Fruit fly (Drosophila melanogaster) whole organism, prepupa: ENCODE measurements around the gene mad2.

Experiments used
- CG10631 ChIP-seq: fragments of 200-800 bp; sonication (Bioruptor generic); optimal IDR thresholded peaks from 2 replicates; lab custom pipeline; 2016; ENCODE audit warnings: missing biosample characterization, missing genetic modification characterization
- CG11762 ChIP-seq: fragments of 200-800 bp; sonication (Bioruptor generic); optimal IDR thresholded peaks from 3 replicates; lab custom pipeline; 2016; ENCODE audit warnings: missing biosample characterization, missing genetic modification characterization; ENCODE audit not compliant: insufficient read depth
- CG11902 ChIP-seq: fragments of 200-800 bp; sonication (Bioruptor generic); optimal IDR thresholded peaks from 3 replicates; lab custom pipeline; 2016; ENCODE audit warnings: missing biosample characterization, missing genetic modification characterization
- CG15336 ChIP-seq: fragments of 200-800 bp; sonication (Bioruptor generic); IDR thresholded peaks from 2 replicates; pipeline ENCODE4 v1.3.6; 2022; ENCODE audit warnings: missing biosample characterization, missing genetic modification characterization
- CG16779 ChIP-seq: fragments of 200-800 bp; sonication (Bioruptor generic); optimal IDR thresholded peaks from 3 replicates; lab custom pipeline; 2017; ENCODE audit warnings: missing biosample characterization, mild to moderate bottlenecking, missing genetic modification characterization
- CG3032 ChIP-seq: fragments of 200-800 bp; optimal IDR thresholded peaks from 2 replicates; lab custom pipeline; 2019; ENCODE audit warnings: missing biosample characterization, mild to moderate bottlenecking, missing genetic modification characterization, moderate library complexity
- CG31627 ChIP-seq: fragments of 200-800 bp; sonication (Bioruptor generic); optimal IDR thresholded peaks from 3 replicates; lab custom pipeline; 2016; ENCODE audit warnings: missing biosample characterization, missing genetic modification characterization
- CG32006 ChIP-seq: fragments of 200-800 bp; sonication (Bioruptor generic); optimal IDR thresholded peaks from 3 replicates; lab custom pipeline; 2017; ENCODE audit warnings: missing biosample characterization, mild to moderate bottlenecking, missing genetic modification characterization
- CG34406 ChIP-seq: fragments of 200-800 bp; sonication (Bioruptor generic); optimal IDR thresholded peaks from 3 replicates; lab custom pipeline; 2016; ENCODE audit warnings: missing biosample characterization, missing genetic modification characterization
- CG3919 ChIP-seq: fragments of 200-800 bp; sonication (Bioruptor generic); optimal IDR thresholded peaks from 3 replicates; lab custom pipeline; 2016; ENCODE audit warnings: missing biosample characterization, missing genetic modification characterization
- CG4318 ChIP-seq: fragments of 200-800 bp; sonication (Bioruptor generic); optimal IDR thresholded peaks from 3 replicates; lab custom pipeline; 2017; ENCODE audit warnings: missing biosample characterization, mild to moderate bottlenecking, missing genetic modification characterization
- CG6163 ChIP-seq: fragments of 200-800 bp; sonication (Bioruptor generic); IDR thresholded peaks from 3 replicates; pipeline ENCODE4 v1.3.6; 2022; ENCODE audit warnings: missing biosample characterization, missing genetic modification characterization
- CG6792 ChIP-seq: fragments of 200-800 bp; sonication (Bioruptor generic); optimal IDR thresholded peaks from 3 replicates; lab custom pipeline; 2016; ENCODE audit warnings: missing biosample characterization, missing genetic modification characterization
- CG6854 ChIP-seq: fragments of 200-800 bp; sonication (Bioruptor generic); optimal IDR thresholded peaks from 2 replicates; lab custom pipeline; 2017; ENCODE audit warnings: missing biosample characterization, mild to moderate bottlenecking, missing genetic modification characterization
- CG7368 ChIP-seq: fragments of 200-800 bp; sonication (Bioruptor generic); optimal IDR thresholded peaks from 3 replicates; lab custom pipeline; 2016; ENCODE audit warnings: missing biosample characterization, missing genetic modification characterization
- CG8119 ChIP-seq: fragments of 200-800 bp; sonication (Bioruptor generic); IDR thresholded peaks from 3 replicates; pipeline ENCODE4 v1.3.6; 2022; ENCODE audit warnings: missing biosample characterization, missing genetic modification characterization
- CG8319 ChIP-seq: fragments of 200-800 bp; sonication (Bioruptor generic); optimal IDR thresholded peaks from 3 replicates; lab custom pipeline; 2016; ENCODE audit warnings: missing biosample characterization, missing genetic modification characterization
- CG8632 ChIP-seq: fragments of 200-800 bp; sonication (Bioruptor generic); optimal IDR thresholded peaks from 3 replicates; lab custom pipeline; 2016; ENCODE audit warnings: missing biosample characterization, missing genetic modification characterization
- CG9139 ChIP-seq: fragments of 200-800 bp; sonication (Bioruptor generic); optimal IDR thresholded peaks from 3 replicates; lab custom pipeline; 2017; ENCODE audit warnings: missing biosample characterization, mild to moderate bottlenecking, missing genetic modification characterization
- Eip75B ChIP-seq: fragments of 200-800 bp; sonication (Bioruptor generic); optimal IDR thresholded peaks from 3 replicates; lab custom pipeline; 2016; ENCODE audit warnings: missing biosample characterization, missing genetic modification characterization
- Eip78C ChIP-seq: fragments of 200-800 bp; sonication (Bioruptor generic); peaks from one replicate; lab custom pipeline; 2016; ENCODE audit warnings: missing biosample characterization, missing genetic modification characterization
- Eip93F ChIP-seq: fragments of 200-800 bp; sonication (Bioruptor generic); optimal IDR thresholded peaks from 2 replicates; lab custom pipeline; 2016; ENCODE audit warnings: missing biosample characterization, mild to moderate bottlenecking, missing genetic modification characterization
- Ets96B ChIP-seq: fragments of 200-800 bp; optimal IDR thresholded peaks from 2 replicates; lab custom pipeline; 2019; ENCODE audit warnings: missing biosample characterization, mild to moderate bottlenecking, missing genetic modification characterization, moderate library complexity
- Gug ChIP-seq: fragments of 200-800 bp; sonication (Bioruptor generic); IDR thresholded peaks from 2 replicates; pipeline ENCODE4 v1.3.6; 2022; ENCODE audit warnings: missing biosample characterization, missing genetic modification characterization
- Hr38 ChIP-seq: sonication (Bioruptor generic); optimal IDR thresholded peaks from 2 replicates; lab custom pipeline; 2016; ENCODE audit warnings: missing biosample characterization, missing genetic modification characterization
- Hr39 ChIP-seq: fragments of 200-800 bp; sonication (Bioruptor generic); optimal IDR thresholded peaks from 2 replicates; lab custom pipeline; 2016; ENCODE audit warnings: missing biosample characterization, missing genetic modification characterization
- Hr4 ChIP-seq: fragments of 200-800 bp; sonication (Bioruptor generic); optimal IDR thresholded peaks from 3 replicates; lab custom pipeline; 2016; ENCODE audit warnings: missing biosample characterization, missing genetic modification characterization
- Lpt ChIP-seq: fragments of 200-800 bp; sonication (Bioruptor generic); optimal IDR thresholded peaks from 3 replicates; lab custom pipeline; 2016; ENCODE audit warnings: missing biosample characterization, missing genetic modification characterization
- OdsH ChIP-seq: fragments of 200-800 bp; sonication (Bioruptor generic); optimal IDR thresholded peaks from 3 replicates; lab custom pipeline; 2016; ENCODE audit warnings: missing biosample characterization, missing genetic modification characterization
- Smox ChIP-seq: fragments of 200-800 bp; sonication (Bioruptor generic); optimal IDR thresholded peaks from 3 replicates; lab custom pipeline; 2016; ENCODE audit warnings: missing biosample characterization, missing genetic modification characterization
- Sox14 ChIP-seq: fragments of 200-800 bp; sonication (Bioruptor generic); optimal IDR thresholded peaks from 3 replicates; lab custom pipeline; 2016; ENCODE audit warnings: missing biosample characterization, missing genetic modification characterization
- achi ChIP-seq: fragments of 200-800 bp; sonication (Bioruptor generic); optimal IDR thresholded peaks from 3 replicates; lab custom pipeline; 2016; ENCODE audit warnings: missing biosample characterization, missing genetic modification characterization
- acj6 ChIP-seq: fragments of 200-800 bp; sonication (Bioruptor generic); optimal IDR thresholded peaks from 3 replicates; lab custom pipeline; 2016; ENCODE audit warnings: missing biosample characterization, missing genetic modification characterization
- cyc ChIP-seq: fragments of 200-800 bp; sonication (Bioruptor generic); optimal IDR thresholded peaks from 3 replicates; lab custom pipeline; 2016; ENCODE audit warnings: missing biosample characterization, missing genetic modification characterization
- dac ChIP-seq: fragments of 200-800 bp; sonication (Bioruptor generic); optimal IDR thresholded peaks from 2 replicates; lab custom pipeline; 2017; ENCODE audit warnings: missing biosample characterization, mild to moderate bottlenecking, missing genetic modification characterization
- dsx ChIP-seq: fragments of 200-800 bp; optimal IDR thresholded peaks from 3 replicates; lab custom pipeline; 2019; ENCODE audit warnings: missing biosample characterization, mild to moderate bottlenecking, missing genetic modification characterization, moderate library complexity; ENCODE audit not compliant: poor library complexity, severe bottlenecking
- eg ChIP-seq: fragments of 200-800 bp; sonication (Bioruptor generic); IDR thresholded peaks from 3 replicates; pipeline ENCODE4 v1.3.6; 2022; ENCODE audit warnings: missing biosample characterization, missing genetic modification characterization
- fd59A ChIP-seq: fragments of 200-800 bp; sonication (Bioruptor generic); optimal IDR thresholded peaks from 2 replicates; lab custom pipeline; 2017; ENCODE audit warnings: missing biosample characterization, mild to moderate bottlenecking, missing genetic modification characterization, missing genetic modification reagents
- fd85E ChIP-seq: fragments of 200-800 bp; sonication (Bioruptor generic); optimal IDR thresholded peaks from 3 replicates; lab custom pipeline; 2016; ENCODE audit warnings: missing biosample characterization, missing genetic modification characterization
- fkh ChIP-seq: fragments of 200-800 bp; sonication (Bioruptor generic); optimal IDR thresholded peaks from 3 replicates; lab custom pipeline; 2017; ENCODE audit warnings: missing biosample characterization, mild to moderate bottlenecking, missing genetic modification characterization, moderate library complexity
- lz ChIP-seq: fragments of 200-800 bp; sonication (Bioruptor generic); optimal IDR thresholded peaks from 3 replicates; lab custom pipeline; 2016; ENCODE audit warnings: missing biosample characterization, missing genetic modification characterization
- net ChIP-seq: fragments of 200-800 bp; sonication (Bioruptor generic); optimal IDR thresholded peaks from 3 replicates; lab custom pipeline; 2016; ENCODE audit warnings: missing biosample characterization, missing genetic modification characterization
- salr ChIP-seq, 2 experiments: fragments of 200-800 bp; sonication (Bioruptor generic); optimal IDR thresholded peaks; 3 replicates each; lab custom pipeline; 2016 to 2018; ENCODE audit warnings: missing biosample characterization in 2 of 2, missing genetic modification characterization in 2 of 2, mild to moderate bottlenecking in 1 of 2
- spab ChIP-seq: fragments of 200-800 bp; sonication (Bioruptor generic); optimal IDR thresholded peaks from 2 replicates; lab custom pipeline; 2017; ENCODE audit warnings: missing biosample characterization, mild to moderate bottlenecking, missing genetic modification characterization, missing genetic modification reagents
- svp ChIP-seq: fragments of 200-800 bp; sonication (Bioruptor generic); peaks from one replicate; lab custom pipeline; 2016; ENCODE audit warnings: missing biosample characterization, missing genetic modification characterization
- topi ChIP-seq: fragments of 200-800 bp; sonication (Bioruptor generic); optimal IDR thresholded peaks from 3 replicates; lab custom pipeline; 2016; ENCODE audit warnings: missing biosample characterization, missing genetic modification characterization
- vri ChIP-seq: fragments of 200-800 bp; sonication (Bioruptor generic); optimal IDR thresholded peaks from 3 replicates; lab custom pipeline; 2016; ENCODE audit warnings: missing biosample characterization, mild to moderate bottlenecking, missing genetic modification characterization

The mad2 gene

DNA sequence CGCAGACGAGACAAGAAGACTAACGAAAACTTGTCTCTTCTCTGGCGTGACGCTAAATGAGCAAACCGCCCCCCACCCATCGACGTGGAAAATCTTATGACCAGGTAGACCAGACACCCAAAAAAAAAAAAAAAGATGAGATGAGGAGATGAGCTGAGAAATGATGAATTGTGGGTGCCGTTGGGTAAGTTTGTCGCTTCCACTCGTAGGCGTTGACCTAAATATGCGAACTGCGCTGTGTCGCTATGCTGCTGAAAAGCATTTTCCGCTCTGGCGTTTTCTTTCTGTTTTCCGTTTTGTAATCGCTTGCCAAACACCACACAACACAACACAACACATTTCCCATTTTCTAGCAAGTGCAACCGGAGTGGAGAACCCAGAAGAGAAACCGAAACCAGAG lies 26.0 kb upstream of the mad2 start:
- peak; percentile 24; the same call in 1 of the 2 replicates for TF ChIP-seq CG15336 (GFP tag; lab: Robert Waterston, UW)
- no peak for TF ChIP-seq Hr4 (GFP tag; lab: Kevin White, UChicago)
- no peak for TF ChIP-seq Hr39 (GFP tag; lab: Kevin White, UChicago)
- 0 out of 3 replicates have a peak, but pooled peaks have one; percentile 17 for TF ChIP-seq CG8119 (GFP tag; lab: Robert Waterston, UW)
- TF ChIP-seq CG34406 (GFP tag; lab: Kevin White, UChicago) = no peak

DNA sequence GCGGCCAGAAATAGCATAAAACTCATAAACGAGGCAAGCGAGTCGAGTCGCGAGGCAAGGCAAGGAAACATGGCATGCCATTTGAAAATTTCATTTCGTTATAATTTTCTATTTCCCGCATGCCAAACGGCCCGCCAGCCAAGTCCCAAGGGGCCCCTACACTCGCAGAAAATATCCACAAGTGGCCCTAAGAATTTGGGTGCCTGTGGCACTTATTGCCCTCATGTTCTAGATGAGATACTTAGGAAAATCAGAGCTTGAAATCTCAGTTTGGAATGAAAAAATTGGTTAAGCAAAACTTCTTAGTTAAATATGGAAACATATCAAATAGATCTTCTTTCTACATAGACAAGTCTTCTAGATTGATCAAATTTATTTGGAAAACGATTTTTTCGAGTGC lies 25.4 kb upstream of the mad2 start:
- TF ChIP-seq topi (no peak), CG32006 (GFP tag; lab: Kevin White, UChicago) (peak; percentile 24), Eip78C (peak; percentile 51)

DNA sequence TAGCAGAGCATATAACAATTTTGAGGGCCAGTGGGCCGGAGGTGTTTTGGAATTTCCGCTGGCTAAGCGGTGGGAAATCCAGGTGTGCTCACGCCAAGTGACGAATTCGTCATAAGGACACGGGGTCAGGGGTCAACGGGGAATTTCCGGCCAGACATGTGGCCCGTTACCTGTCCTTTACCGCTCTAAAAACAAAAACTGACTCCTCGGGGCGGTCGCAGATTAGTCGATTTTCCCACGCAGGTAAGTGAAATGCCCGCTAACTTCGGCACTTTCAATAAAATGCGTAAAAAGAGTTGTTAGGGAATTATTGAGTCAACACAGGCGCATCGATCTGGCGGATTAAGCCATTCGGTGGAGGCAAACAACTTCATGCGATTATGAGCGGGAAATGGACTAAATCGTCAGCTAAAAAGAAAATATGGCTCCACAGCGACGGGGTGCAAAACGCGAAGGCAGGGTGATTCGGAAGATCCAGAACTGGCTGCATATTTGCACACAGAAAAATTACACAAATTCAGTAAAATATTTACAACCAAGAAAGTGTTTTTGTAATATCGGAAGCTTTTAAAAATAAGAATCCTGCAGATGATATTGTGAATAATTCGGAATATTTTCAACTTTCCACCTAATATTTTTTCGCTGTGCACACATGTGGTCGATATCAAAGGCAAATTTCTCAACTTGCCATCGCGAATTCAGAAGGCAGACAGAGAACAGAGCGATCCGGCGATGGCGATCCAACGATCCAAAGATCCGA lies 23.2 kb upstream of the mad2 start:
- TF ChIP-seq CG9139 (peak; percentile 26), Gug (no peak), lz (GFP tag; lab: Kevin White, UChicago) (peak; percentile 39), spab (GFP tag; lab: Kevin White, UChicago) (no peak), CG7368 (no peak), salr (GFP tag; optimal IDR thresholded peaks at IDR 0.05; lab: Kevin White, UChicago) (peak; percentile 17 to 28), CG10631 (GFP tag; lab: Kevin White, UChicago) (peak; percentile 63), Hr39 (GFP tag; lab: Kevin White, UChicago) (peak; percentile 40), vri (peak; percentile 15), fkh (GFP tag; lab: Kevin White, UChicago) (no peak), CG8119 (GFP tag; lab: Robert Waterston, UW) (peak; percentile 42; the same call in 1 of the 3 replicates), CG3919 (peak; percentile 51), acj6 (peak; percentile 51), CG8319 (GFP tag; lab: Kevin White, UChicago) (no peak), Ets96B (tag; lab: Kevin White, UChicago) (peak; percentile 46), Eip78C (peak; percentile 83), svp (GFP tag; lab: Kevin White, UChicago) (peak; percentile 61), CG31627 (GFP tag; lab: Kevin White, UChicago) (peak; percentile 39), cyc (GFP tag; lab: Kevin White, UChicago) (peak; percentile 32), Sox14 (GFP tag; lab: Kevin White, UChicago) (peak; percentile 49), CG6792 (GFP tag; lab: Kevin White, UChicago) (peak; percentile 35), CG6854 (GFP tag; lab: Kevin White, UChicago) (no peak), CG6163 (GFP tag; lab: Robert Waterston, UW) (peak; percentile 70; the same call in 2 of the 3 replicates), Eip93F (GFP tag; lab: Kevin White, UChicago) (no peak), Smox (GFP tag; lab: Kevin White, UChicago) (peak; percentile 28), fd85E (GFP tag; lab: Kevin White, UChicago) (no peak), Eip75B (GFP tag; lab: Kevin White, UChicago) (peak; percentile 44), CG11902 (GFP tag; lab: Kevin White, UChicago) (no peak), Hr38 (no peak), eg (no peak), CG16779 (no peak), CG11762 (no peak), Hr4 (GFP tag; lab: Kevin White, UChicago) (no peak), CG34406 (GFP tag; lab: Kevin White, UChicago) (no peak), CG4318 (no peak), OdsH (GFP tag; lab: Kevin White, UChicago) (peak; percentile 41), net (no peak), CG8632 (no peak), dsx (peak; percentile 21), Lpt (GFP tag; lab: Kevin White, UChicago) (no peak), dac (GFP tag; lab: Kevin White, UChicago) (no peak), CG3032 (peak; percentile 32), achi (peak; percentile 34), fd59A (peak; percentile 15)
